Fruit fly (Drosophila melanogaster): Measurements from ENCODE around the gene CG9175.

DNA sequence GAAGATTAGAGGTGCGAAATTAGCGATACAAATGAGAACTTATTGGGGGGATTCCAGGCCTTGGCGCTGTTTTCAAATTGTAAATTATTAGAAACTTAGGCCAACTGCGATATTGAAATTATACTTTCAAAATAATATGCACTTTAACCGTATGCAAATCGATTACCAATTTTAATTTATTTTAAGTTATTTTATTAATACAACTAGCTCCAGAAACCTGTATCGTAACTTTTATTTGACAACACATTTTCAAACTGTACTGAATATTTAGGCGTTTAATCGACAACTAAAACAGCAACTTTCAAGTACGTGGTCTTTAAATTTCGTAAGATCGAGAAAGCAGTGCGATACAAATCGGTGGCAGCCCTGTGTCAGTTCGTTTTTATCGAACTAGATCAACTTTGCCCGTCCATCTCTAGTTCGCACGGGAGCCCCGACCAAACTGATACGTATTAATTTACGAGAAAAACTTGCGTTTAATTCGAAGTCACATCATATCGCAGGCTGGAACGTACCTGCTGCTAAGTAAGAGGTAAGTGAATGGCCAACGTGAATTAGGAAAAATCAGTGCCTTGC lies 28.0 kb downstream of the CG9175 start, which contains the start of the genes CG9154 and Kr-h2:
- no peak for TF ChIP-seq tai (GFP tag; optimal IDR thresholded peaks at IDR 0.05)
- peak; percentile 28 for TF ChIP-seq h (GFP tag; optimal IDR thresholded peaks at IDR 0.05)
- no peak for TF ChIP-seq sage (GFP tag; optimal IDR thresholded peaks at IDR 0.05)
- TF ChIP-seq pan (optimal IDR thresholded peaks at IDR 0.05), result no peak
- TF ChIP-seq Mio (GFP tag; optimal IDR thresholded peaks at IDR 0.05), result no peak
